Fruit fly (Drosophila melanogaster): ENCODE data around the gene Pak3.
A peak's percentile ranks its signal among the peaks of the same experiment; 100 is the strongest.

Pak3 gene

dm6 chr3R:16441367-16441923 is 12.2 kb downstream of the Pak3 start, which contains the start of gene ema (continued):
- no peak for TF ChIP-seq CG2889 (GFP tag; IDR thresholded peaks at IDR 0.05)
- no peak for TF ChIP-seq pita (GFP tag; optimal IDR thresholded peaks at IDR 0.05)
- TF ChIP-seq CG1529 (GFP tag; optimal IDR thresholded peaks at IDR 0.05) = no peak
- peak; percentile 25; the same call in 1 of the 3 replicates for TF ChIP-seq CG16813 (GFP tag; IDR thresholded peaks at IDR 0.05; ENCODE audit: partially characterized antibody)
- TF ChIP-seq Myb (GFP tag; optimal IDR thresholded peaks at IDR 0.05) = peak; percentile 64
- no peak for TF ChIP-seq CG7357 (GFP tag; IDR thresholded peaks at IDR 0.05)
- no peak for TF ChIP-seq crol (GFP tag; IDR thresholded peaks at IDR 0.05)
- no peak for TF ChIP-seq bsh (GFP tag; optimal IDR thresholded peaks at IDR 0.05)
- peak; percentile 8 for TF ChIP-seq CG8944 (GFP tag; optimal IDR thresholded peaks at IDR 0.05)
- TF ChIP-seq dmrt11E (tag; optimal IDR thresholded peaks at IDR 0.05) = no peak
- peak; percentile 1 for TF ChIP-seq Antp (GFP tag; optimal IDR thresholded peaks at IDR 0.05)
- TF ChIP-seq CG4820 (GFP tag; optimal IDR thresholded peaks at IDR 0.05) = no peak
- no peak for TF ChIP-seq CG1024 (GFP tag; IDR thresholded peaks at IDR 0.05)
- TF ChIP-seq CG11398 (GFP tag; optimal IDR thresholded peaks at IDR 0.05) = no peak
- no peak for TF ChIP-seq jumu (GFP tag; optimal IDR thresholded peaks at IDR 0.05)
- no peak for TF ChIP-seq CG7556 (GFP tag; optimal IDR thresholded peaks at IDR 0.05)
- TF ChIP-seq abd-A (tag; optimal IDR thresholded peaks at IDR 0.05) = no peak
- peak; percentile 90 for TF ChIP-seq row (GFP tag; IDR thresholded peaks at IDR 0.05)
- no peak for TF ChIP-seq pum (GFP tag; optimal IDR thresholded peaks at IDR 0.05)
- TF ChIP-seq slp2 (GFP tag; optimal IDR thresholded peaks at IDR 0.05) = no peak
- TF ChIP-seq CG12236 (GFP tag; optimal IDR thresholded peaks at IDR 0.05) = no peak
- no peak for TF ChIP-seq CG11247 (GFP tag; IDR thresholded peaks at IDR 0.05)
- TF ChIP-seq Oli (tag; optimal IDR thresholded peaks at IDR 0.05) = no peak
- no peak for TF ChIP-seq Eip74EF (GFP tag; optimal IDR thresholded peaks at IDR 0.05)
- TF ChIP-seq ci (GFP tag; IDR thresholded peaks at IDR 0.05) = peak; percentile 17; the same call in 1 of the 3 replicates
- no peak for TF ChIP-seq emc (GFP tag; optimal IDR thresholded peaks at IDR 0.05)
- TF ChIP-seq grn (GFP tag; optimal IDR thresholded peaks at IDR 0.05) = no peak
- TF ChIP-seq Fer2 (tag; optimal IDR thresholded peaks at IDR 0.05) = no peak
- TF ChIP-seq corto (GFP tag; optimal IDR thresholded peaks at IDR 0.05) = no peak
- TF ChIP-seq CG3995 (GFP tag; optimal IDR thresholded peaks at IDR 0.05) = peak; percentile 99
- no peak for TF ChIP-seq CG17186 (GFP tag; optimal IDR thresholded peaks at IDR 0.05)
- no peak for TF ChIP-seq CG7372 (GFP tag; IDR thresholded peaks at IDR 0.05)
- TF ChIP-seq luna (GFP tag; optimal IDR thresholded peaks at IDR 0.05) = no peak
- peak; percentile 17 for TF ChIP-seq CG18262 (tag; optimal IDR thresholded peaks at IDR 0.05)
- TF ChIP-seq tio (GFP tag; optimal IDR thresholded peaks at IDR 0.05) = no peak
- TF ChIP-seq Rfx (GFP tag; IDR thresholded peaks at IDR 0.05) = peak; percentile 49; the same call in 1 of the 2 replicates
- peak; percentile 36 for TF ChIP-seq Dp (GFP tag; optimal IDR thresholded peaks at IDR 0.05)
- no peak for TF ChIP-seq aop (GFP tag; IDR thresholded peaks at IDR 0.05)
- no peak for TF ChIP-seq Usf (GFP tag; optimal IDR thresholded peaks at IDR 0.05)
- no peak for TF ChIP-seq CG3847 (GFP tag; IDR thresholded peaks at IDR 0.05)
- TF ChIP-seq CG6683 (GFP tag; optimal IDR thresholded peaks at IDR 0.05) = no peak
- TF ChIP-seq Side (GFP tag; optimal IDR thresholded peaks at IDR 0.05) = peak; percentile 9
- no peak for TF ChIP-seq CG33213 (GFP tag; optimal IDR thresholded peaks at IDR 0.05)
- TF ChIP-seq psq (GFP tag; optimal IDR thresholded peaks at IDR 0.05) = no peak
- TF ChIP-seq rib (GFP tag; IDR thresholded peaks at IDR 0.05) = 0 out of 2 replicates have a peak, but pooled peaks have one; percentile 22
- peak; percentile 85 for TF ChIP-seq CG31441 (GFP tag; IDR thresholded peaks at IDR 0.05)
- no peak for TF ChIP-seq CoRest (tag; optimal IDR thresholded peaks at IDR 0.05)
- no peak for TF ChIP-seq Taf1 (GFP tag; IDR thresholded peaks at IDR 0.05)
- TF ChIP-seq usp (GFP tag; optimal IDR thresholded peaks at IDR 0.05) = no peak
- TF ChIP-seq pros (GFP tag; optimal IDR thresholded peaks at IDR 0.05) = no peak
- TF ChIP-seq BtbVII (GFP tag; optimal IDR thresholded peaks at IDR 0.05) = no peak
- no peak for TF ChIP-seq CG11456 (GFP tag; IDR thresholded peaks at IDR 0.05)
